Fruit fly (Drosophila melanogaster) whole organism, embryonic: ENCODE measurements around the gene CG3078.

Experiments
- BtbVII ChIP-seq: fragments of 200-800 bp; sonication (Bioruptor generic); optimal IDR thresholded peaks from 3 replicates; lab custom pipeline; 2017; ENCODE audit warnings: missing biosample characterization, mild to moderate bottlenecking, missing genetic modification characterization
- CG10431 ChIP-seq: fragments of 200-800 bp; sonication (Bioruptor generic); optimal IDR thresholded peaks from 3 replicates; lab custom pipeline; 2018; ENCODE audit warnings: missing biosample characterization, mild to moderate bottlenecking, missing genetic modification characterization
- CG11504 ChIP-seq: fragments of 200-800 bp; sonication (Bioruptor generic); optimal IDR thresholded peaks from 3 replicates; lab custom pipeline; 2019; ENCODE audit warnings: missing biosample characterization, mild to moderate bottlenecking, missing genetic modification characterization, moderate library complexity
- CG12155 ChIP-seq: fragments of 200-800 bp; sonication (Bioruptor generic); optimal IDR thresholded peaks from 3 replicates; lab custom pipeline; 2016; ENCODE audit warnings: missing biosample characterization, missing genetic modification characterization
- CG12219 ChIP-seq: fragments of 200-800 bp; sonication (Bioruptor generic); optimal IDR thresholded peaks from 3 replicates; lab custom pipeline; 2018; ENCODE audit warnings: missing biosample characterization, mild to moderate bottlenecking, missing genetic modification characterization
- CG15696 ChIP-seq: fragments of 200-800 bp; sonication (Bioruptor generic); optimal IDR thresholded peaks from 2 replicates; lab custom pipeline; 2019; ENCODE audit warnings: missing biosample characterization, mild to moderate bottlenecking, missing genetic modification characterization, moderate library complexity
- CG17361 ChIP-seq: fragments of 200-800 bp; sonication (Bioruptor generic); IDR thresholded peaks from 3 replicates; pipeline ENCODE4 v1.3.6; 2022; ENCODE audit warnings: missing biosample characterization, missing genetic modification characterization
- CG18011 ChIP-seq: fragments of 200-800 bp; sonication (Bioruptor generic); optimal IDR thresholded peaks from 2 replicates; lab custom pipeline; 2017; ENCODE audit warnings: missing biosample characterization, missing genetic modification characterization, mild to moderate bottlenecking, moderate library complexity, missing genotype
- CG18619 ChIP-seq: fragments of 200-800 bp; sonication (Bioruptor generic); optimal IDR thresholded peaks from 3 replicates; lab custom pipeline; 2017; ENCODE audit warnings: missing biosample characterization, mild to moderate bottlenecking, missing genetic modification characterization
- CG18764 ChIP-seq: fragments of 200-800 bp; sonication (Bioruptor generic); optimal IDR thresholded peaks from 3 replicates; lab custom pipeline; 2016; ENCODE audit warnings: missing biosample characterization, missing genetic modification characterization
- CG2202 ChIP-seq: fragments of 200-800 bp; sonication (Bioruptor generic); optimal IDR thresholded peaks from 2 replicates; lab custom pipeline; 2018; ENCODE audit warnings: missing biosample characterization, mild to moderate bottlenecking, missing genetic modification characterization
- CG2889 ChIP-seq: fragments of 200-800 bp; sonication (Bioruptor generic); IDR thresholded peaks from 3 replicates; pipeline ENCODE4 v1.3.6; 2022; ENCODE audit warnings: missing biosample characterization, missing genetic modification characterization
- CG42726 ChIP-seq: fragments of 200-800 bp; sonication (Bioruptor generic); IDR thresholded peaks from 2 replicates; pipeline ENCODE4 v1.3.6; 2022; ENCODE audit warnings: missing biosample characterization, missing genetic modification characterization; ENCODE audit not compliant: partially characterized antibody
- CG5953 ChIP-seq: fragments of 200-800 bp; sonication (Bioruptor generic); IDR thresholded peaks from 2 replicates; pipeline ENCODE4 v1.3.6; 2022; ENCODE audit warnings: missing biosample characterization, missing genetic modification characterization
- CG6175 ChIP-seq: fragments of 200-800 bp; sonication (Bioruptor generic); IDR thresholded peaks from 3 replicates; pipeline ENCODE4 v1.3.6; 2022; ENCODE audit warnings: missing biosample characterization, missing genetic modification characterization
- CG7271 ChIP-seq: fragments of 200-800 bp; sonication (Bioruptor generic); optimal IDR thresholded peaks from 2 replicates; lab custom pipeline; 2018; ENCODE audit warnings: missing biosample characterization, mild to moderate bottlenecking, missing genetic modification characterization, moderate library complexity
- CG7839 ChIP-seq: fragments of 200-800 bp; sonication (Bioruptor generic); optimal IDR thresholded peaks from 3 replicates; lab custom pipeline; 2018; ENCODE audit warnings: missing biosample characterization, mild to moderate bottlenecking, missing genetic modification characterization, moderate library complexity
- CG9797 ChIP-seq: fragments of 200-800 bp; sonication (Bioruptor generic); optimal IDR thresholded peaks from 3 replicates; lab custom pipeline; 2018; ENCODE audit warnings: missing biosample characterization, mild to moderate bottlenecking, missing genetic modification characterization
- D19B ChIP-seq: fragments of 200-800 bp; sonication (Bioruptor generic); optimal IDR thresholded peaks from 2 replicates; lab custom pipeline; 2017; ENCODE audit warnings: missing biosample characterization, mild to moderate bottlenecking, missing genetic modification characterization
- Dad ChIP-seq: fragments of 200-800 bp; sonication (Bioruptor generic); optimal IDR thresholded peaks from 3 replicates; lab custom pipeline; 2016; ENCODE audit warnings: missing biosample characterization, missing genetic modification characterization
- Deaf1 ChIP-seq: fragments of 200-800 bp; optimal IDR thresholded peaks from 3 replicates; lab custom pipeline; 2019; ENCODE audit warnings: missing biosample characterization, mild to moderate bottlenecking, missing genetic modification characterization, moderate library complexity
- Dll ChIP-seq: fragments of 200-800 bp; sonication (Bioruptor generic); IDR thresholded peaks from 4 replicates; pipeline ENCODE4 v1.3.6; 2022; ENCODE audit warnings: missing biosample characterization, missing genetic modification characterization; ENCODE audit not compliant: partially characterized antibody
- HLH54F ChIP-seq: fragments of 200-800 bp; sonication (Bioruptor generic); optimal IDR thresholded peaks from 3 replicates; lab custom pipeline; 2016; ENCODE audit warnings: missing biosample characterization, missing genetic modification characterization
- Hey ChIP-seq: fragments of 200-800 bp; sonication (Bioruptor generic); optimal IDR thresholded peaks from 3 replicates; lab custom pipeline; 2018; ENCODE audit warnings: missing biosample characterization, mild to moderate bottlenecking, missing genetic modification characterization
- HmgD ChIP-seq: fragments of 200-800 bp; sonication (Bioruptor generic); optimal IDR thresholded peaks from 3 replicates; lab custom pipeline; 2016; ENCODE audit warnings: missing biosample characterization, missing genetic modification characterization
- Hmr ChIP-seq: fragments of 200-800 bp; sonication (Bioruptor generic); optimal IDR thresholded peaks from 3 replicates; lab custom pipeline; 2017; ENCODE audit warnings: mild to moderate bottlenecking, missing biosample characterization, missing genetic modification reagents, missing genetic modification characterization
- Hmx ChIP-seq: fragments of 200-800 bp; sonication (Bioruptor generic); optimal IDR thresholded peaks from 2 replicates; lab custom pipeline; 2016; ENCODE audit warnings: missing biosample characterization, missing genetic modification characterization
- Kr ChIP-seq: fragments of 200-800 bp; sonication (Bioruptor generic); optimal IDR thresholded peaks from 2 replicates; lab custom pipeline; 2017; ENCODE audit warnings: missing biosample characterization, mild to moderate bottlenecking, missing genetic modification characterization
- Max ChIP-seq: fragments of 200-800 bp; sonication (Bioruptor generic); optimal IDR thresholded peaks from 2 replicates; lab custom pipeline; 2016; ENCODE audit warnings: missing biosample characterization, mild to moderate bottlenecking, missing genetic modification characterization
- Neu2 ChIP-seq: fragments of 200-800 bp; sonication (Bioruptor generic); optimal IDR thresholded peaks from 3 replicates; lab custom pipeline; 2016; ENCODE audit warnings: missing biosample characterization, missing genetic modification characterization, borderline replicate concordance
- Ptx1 ChIP-seq: fragments of 200-800 bp; sonication (Bioruptor generic); IDR thresholded peaks from 2 replicates; pipeline ENCODE4 v1.3.6; 2022; ENCODE audit warnings: missing biosample characterization, missing genetic modification characterization
- Sin3A ChIP-seq: fragments of >200 bp; optimal IDR thresholded peaks from 2 replicates; lab custom pipeline; 2018
- ab ChIP-seq: fragments of 200-800 bp; sonication (Bioruptor generic); optimal IDR thresholded peaks from 2 replicates; lab custom pipeline; 2016; ENCODE audit warnings: missing biosample characterization, missing genetic modification characterization
- ash1 ChIP-seq: fragments of 200-800 bp; sonication (Bioruptor generic); optimal IDR thresholded peaks from 2 replicates; lab custom pipeline; 2018; ENCODE audit warnings: missing biosample characterization, mild to moderate bottlenecking, missing genetic modification characterization
- chif ChIP-seq, 2 experiments: fragments of 200-800 bp; sonication (Bioruptor generic); optimal IDR thresholded peaks; 3 replicates each; lab custom pipeline; 2016; ENCODE audit warnings: missing biosample characterization in 2 of 2, missing genetic modification characterization in 2 of 2
- chm ChIP-seq: fragments of 200-800 bp; sonication (Bioruptor generic); IDR thresholded peaks from 2 replicates; pipeline ENCODE4 v1.3.6; 2022; ENCODE audit warnings: missing biosample characterization, missing genetic modification characterization
- dmrt11E ChIP-seq: fragments of 200-800 bp; sonication (Bioruptor generic); optimal IDR thresholded peaks from 3 replicates; lab custom pipeline; 2018; ENCODE audit warnings: missing biosample characterization, mild to moderate bottlenecking, missing genetic modification characterization, moderate library complexity
- emc ChIP-seq: fragments of 200-800 bp; sonication (Bioruptor generic); optimal IDR thresholded peaks from 2 replicates; lab custom pipeline; 2016; ENCODE audit warnings: missing biosample characterization, missing genetic modification characterization
- esg ChIP-seq: fragments of 200-800 bp; sonication (Bioruptor generic); conservative IDR thresholded peaks from 2 replicates; pipeline ENCODE4 v1.3.6; 2022; ENCODE audit warnings: missing biosample characterization, missing genetic modification characterization
- gce ChIP-seq: fragments of 200-800 bp; sonication (Bioruptor generic); IDR thresholded peaks from 3 replicates; pipeline ENCODE4 v1.3.6; 2022; ENCODE audit warnings: missing biosample characterization, missing genetic modification characterization
- gcm ChIP-seq: fragments of 200-800 bp; sonication (Bioruptor generic); optimal IDR thresholded peaks from 2 replicates; lab custom pipeline; 2019; ENCODE audit warnings: missing biosample characterization, mild to moderate bottlenecking, missing genetic modification characterization, moderate library complexity
- lab ChIP-seq: fragments of 200-800 bp; sonication (Bioruptor generic); optimal IDR thresholded peaks from 3 replicates; lab custom pipeline; 2017; ENCODE audit warnings: missing biosample characterization, missing genetic modification characterization, mild to moderate bottlenecking, moderate library complexity, missing genetic modification reagents
- luna ChIP-seq: fragments of 200-800 bp; sonication (Bioruptor generic); optimal IDR thresholded peaks from 2 replicates; lab custom pipeline; 2016; ENCODE audit warnings: missing biosample characterization, missing genetic modification characterization
- odd ChIP-seq: fragments of 200-800 bp; sonication (Bioruptor generic); optimal IDR thresholded peaks from 2 replicates; lab custom pipeline; 2017; ENCODE audit warnings: missing biosample characterization, mild to moderate bottlenecking, missing genetic modification characterization
- sc ChIP-seq, 3 experiments: fragments of >200 bp in 2 of 3; fragments of 200-800 bp in 1 of 3; sonication (Bioruptor generic) in 1 of 3; optimal IDR thresholded peaks; 2 replicates in 2 of 3; 3 replicates in 1 of 3; lab custom pipeline; 2017; ENCODE audit warnings: mild to moderate bottlenecking in 1 of 3, missing biosample characterization in 1 of 3, missing genetic modification characterization in 1 of 3, missing genetic modification reagents in 1 of 3
- sens ChIP-seq: fragments of 200-800 bp; sonication (Bioruptor generic); peaks from one replicate; lab custom pipeline; 2016; ENCODE audit warnings: missing biosample characterization, missing genetic modification characterization
- trem ChIP-seq: fragments of 200-800 bp; optimal IDR thresholded peaks from 3 replicates; lab custom pipeline; 2019; ENCODE audit warnings: missing biosample characterization, mild to moderate bottlenecking, missing genetic modification characterization, moderate library complexity
- z ChIP-seq: fragments of 200-800 bp; sonication (Bioruptor generic); IDR thresholded peaks from 3 replicates; pipeline ENCODE4 v1.3.6; 2022; ENCODE audit warnings: missing biosample characterization, missing genetic modification characterization
- zfh2 ChIP-seq: fragments of 200-800 bp; sonication (Bioruptor generic); optimal IDR thresholded peaks from 2 replicates; lab custom pipeline; 2016; ENCODE audit warnings: missing biosample characterization, missing genetic modification characterization

CG3078 gene

dm6 chrX:2222181-2222790, 37.4 kb downstream of the CG3078 start, which contains the start of gene Vinc:
Vinc (minus strand) TSS chrX:2222567.
- peak; percentile 77 for TF ChIP-seq CG6175 (GFP tag; lab: Robert Waterston, UW)
- no peak for TF ChIP-seq sc (optimal IDR thresholded peaks at IDR 0.05; lab: Kevin White, UChicago)
- peak; percentile 59 for TF ChIP-seq sc (GFP tag; optimal IDR thresholded peaks at IDR 0.05; lab: Kevin White, UChicago)
- TF ChIP-seq gcm (GFP tag; lab: Kevin White, UChicago), result peak; percentile 71
- TF ChIP-seq z (GFP tag; lab: Robert Waterston, UW), result no peak
- TF ChIP-seq CG15696, result peak; percentile 73
- no peak for TF ChIP-seq Sin3A (lab: Kevin White, UChicago)
- TF ChIP-seq CG18011, result peak; percentile 53
- peak; percentile 85 for TF ChIP-seq Dad
- TF ChIP-seq sens (GFP tag; lab: Kevin White, UChicago), result peak; percentile 98
- peak; percentile 61 for TF ChIP-seq CG5953 (GFP tag; lab: Robert Waterston, UW)
- peak; percentile 93 for TF ChIP-seq BtbVII (GFP tag; lab: Kevin White, UChicago)
- TF ChIP-seq dmrt11E (tag; lab: Kevin White, UChicago), result peak; percentile 51
- TF ChIP-seq Neu2 (GFP tag; lab: Kevin White, UChicago), result peak; percentile 58
- TF ChIP-seq zfh2 (GFP tag; lab: Kevin White, UChicago), result peak; percentile 55
- TF ChIP-seq D19B, result peak; percentile 84
- peak; percentile 52 for TF ChIP-seq Hey (tag; lab: Kevin White, UChicago)
- TF ChIP-seq CG2202 (tag; lab: Kevin White, UChicago), result peak; percentile 20
- TF ChIP-seq Ptx1 (GFP tag; lab: Robert Waterston, UW), result peak; percentile 90
- peak; percentile 13 to 85 for TF ChIP-seq chif (GFP tag; optimal IDR thresholded peaks at IDR 0.05; lab: Kevin White, UChicago)
- peak; percentile 81 for TF ChIP-seq Max (GFP tag; lab: Kevin White, UChicago)
- no peak for TF ChIP-seq CG7271 (tag; lab: Kevin White, UChicago)
- peak; percentile 54 for TF ChIP-seq HmgD
- TF ChIP-seq CG11504, result peak; percentile 90
- TF ChIP-seq lab (GFP tag; lab: Kevin White, UChicago), result peak; percentile 96
- TF ChIP-seq CG17361 (GFP tag; lab: Robert Waterston, UW), result peak; percentile 94
- TF ChIP-seq CG18619 (GFP tag; lab: Kevin White, UChicago), result peak; percentile 83
- peak; percentile 81 for TF ChIP-seq trem (tag; lab: Kevin White, UChicago)
- peak; percentile 35 for TF ChIP-seq ab (GFP tag; lab: Kevin White, UChicago)
- TF ChIP-seq CG12155, result peak; percentile 96
- peak; percentile 86 for TF ChIP-seq Hmr (GFP tag; lab: Kevin White, UChicago)
- peak; percentile 42 for TF ChIP-seq CG9797
- TF ChIP-seq chm, result peak; percentile 52; the same call in 1 of the 2 replicates
- TF ChIP-seq CG10431 (GFP tag; lab: Kevin White, UChicago), result no peak
- peak; percentile 35 for TF ChIP-seq ash1
- TF ChIP-seq CG2889 (GFP tag; lab: Robert Waterston, UW), result peak; percentile 59; the same call in 2 of the 3 replicates
- peak; percentile 83 for TF ChIP-seq esg
- TF ChIP-seq CG18764 (GFP tag; lab: Kevin White, UChicago), result peak; percentile 78
- TF ChIP-seq HLH54F (GFP tag; lab: Kevin White, UChicago), result peak; percentile 71
- peak; percentile 76 for TF ChIP-seq Hmx (GFP tag; lab: Kevin White, UChicago)
- peak; percentile 50; the same call in 2 of the 4 replicates for TF ChIP-seq Dll (GFP tag; lab: Robert Waterston, UW)
- no peak for TF ChIP-seq odd
- TF ChIP-seq Kr (GFP tag; lab: Kevin White, UChicago), result peak; percentile 42
- peak; percentile 64 for TF ChIP-seq luna (GFP tag; lab: Kevin White, UChicago)
- peak; percentile 93 for TF ChIP-seq CG7839 (tag; lab: Kevin White, UChicago)
- peak; percentile 57; the same call in 1 of the 3 replicates for TF ChIP-seq gce (GFP tag; lab: Robert Waterston, UW)
- TF ChIP-seq Deaf1 (tag; lab: Kevin White, UChicago), result peak; percentile 79
- TF ChIP-seq CG42726 (GFP tag; lab: Robert Waterston, UW), result no peak
- peak; percentile 90 for TF ChIP-seq CG12219
- peak; percentile 70 for TF ChIP-seq emc (GFP tag; lab: Kevin White, UChicago)
